Fruit fly (Drosophila melanogaster): ENCODE data around the gene CG7888.
A peak's percentile ranks its signal among the peaks of the same experiment; 100 is the strongest.

The CG7888 gene

dm6 chr3L:11091943-11092609 is 38.2 kb downstream of the CG7888 start:
- TF ChIP-seq Jra (GFP tag; optimal IDR thresholded peaks at IDR 0.05): peak; percentile 78
- TF ChIP-seq jim (GFP tag; optimal IDR thresholded peaks at IDR 0.05): peak; percentile 66
- TF ChIP-seq ey (GFP tag; optimal IDR thresholded peaks at IDR 0.05): peak; percentile 61
- peak; percentile 64 for TF ChIP-seq woc (GFP tag; optimal IDR thresholded peaks at IDR 0.05)
- TF ChIP-seq Rel (GFP tag; optimal IDR thresholded peaks at IDR 0.05): no peak
- TF ChIP-seq Rel (tag; optimal IDR thresholded peaks at IDR 0.05): peak; percentile 57
- peak; percentile 44 for TF ChIP-seq HLH106 (tag; optimal IDR thresholded peaks at IDR 0.05)
- TF ChIP-seq brk (GFP tag; optimal IDR thresholded peaks at IDR 0.05): peak; percentile 68
- TF ChIP-seq rgr (GFP tag; optimal IDR thresholded peaks at IDR 0.05): peak; percentile 90
- TF ChIP-seq dl (GFP tag; optimal IDR thresholded peaks at IDR 0.05; ENCODE audit: insufficient read depth in 1 of 2, partially characterized antibody in 2 of 2): no peak
- peak; percentile 3 for TF ChIP-seq dmrt93B (GFP tag; optimal IDR thresholded peaks at IDR 0.05)
- no peak for TF ChIP-seq N (GFP tag; optimal IDR thresholded peaks at IDR 0.05)
- TF ChIP-seq Hnf4 (GFP tag; optimal IDR thresholded peaks at IDR 0.05): peak; percentile 86
- TF ChIP-seq psq (GFP tag; optimal IDR thresholded peaks at IDR 0.05): peak; percentile 95
- no peak for TF ChIP-seq Abd-B (GFP tag; optimal IDR thresholded peaks at IDR 0.05)
- peak; percentile 85 for TF ChIP-seq tai (GFP tag; optimal IDR thresholded peaks at IDR 0.05)
- peak; percentile 73 for TF ChIP-seq fru (GFP tag; optimal IDR thresholded peaks at IDR 0.05)
- TF ChIP-seq Dif (GFP tag; optimal IDR thresholded peaks at IDR 0.05; ENCODE audit: partially characterized antibody): peak; percentile 39
- TF ChIP-seq CG9705 (GFP tag; optimal IDR thresholded peaks at IDR 0.05): peak; percentile 31
- no peak for TF ChIP-seq sage (GFP tag; optimal IDR thresholded peaks at IDR 0.05)
- TF ChIP-seq Dfd (GFP tag; optimal IDR thresholded peaks at IDR 0.05): no peak
- peak; percentile 58 for TF ChIP-seq CG32264 (GFP tag; optimal IDR thresholded peaks at IDR 0.05)
- TF ChIP-seq dsf (GFP tag; optimal IDR thresholded peaks at IDR 0.05; ENCODE audit: borderline replicate concordance): no peak
- peak; percentile 14 for TF ChIP-seq sv (GFP tag; optimal IDR thresholded peaks at IDR 0.05)
- no peak for TF ChIP-seq lola (GFP tag; optimal IDR thresholded peaks at IDR 0.05)
- TF ChIP-seq br (GFP tag; optimal IDR thresholded peaks at IDR 0.05): peak; percentile 78
- TF ChIP-seq OdsH (GFP tag; optimal IDR thresholded peaks at IDR 0.05): peak; percentile 74
- peak; percentile 43 for TF ChIP-seq Sp1 (GFP tag; optimal IDR thresholded peaks at IDR 0.05)
- peak in 1 of 2 experiments; percentile 88 for TF ChIP-seq foxo (GFP tag; optimal IDR thresholded peaks at IDR 0.05)
- TF ChIP-seq h (GFP tag; optimal IDR thresholded peaks at IDR 0.05): peak; percentile 89
- TF ChIP-seq Hr83 (GFP tag; optimal IDR thresholded peaks at IDR 0.05; ENCODE audit: poor library complexity, severe bottlenecking): peak; percentile 83

dm6 chr3L:11092610-11092961 is 38.8 kb downstream of the CG7888 start:
- TF ChIP-seq Dif (GFP tag; optimal IDR thresholded peaks at IDR 0.05; ENCODE audit: partially characterized antibody) (no peak), Hr83 (GFP tag; optimal IDR thresholded peaks at IDR 0.05; ENCODE audit: poor library complexity, severe bottlenecking) (no peak), psq (GFP tag; optimal IDR thresholded peaks at IDR 0.05) (peak; percentile 94), dsf (GFP tag; optimal IDR thresholded peaks at IDR 0.05; ENCODE audit: borderline replicate concordance) (no peak), N (GFP tag; optimal IDR thresholded peaks at IDR 0.05) (peak; percentile 5)

dm6 chr3L:11093046-11093520 is 39.2 kb downstream of the CG7888 start, which contains the start of gene JIL-1:
JIL-1 (minus strand) TSS chr3L:11093193.
- TF ChIP-seq br (GFP tag; optimal IDR thresholded peaks at IDR 0.05) (peak; percentile 66), Vsx2 (GFP tag; optimal IDR thresholded peaks at IDR 0.05; ENCODE audit: partially characterized antibody) (peak; percentile 25), pan (optimal IDR thresholded peaks at IDR 0.05) (no peak), GATAd (GFP tag; optimal IDR thresholded peaks at IDR 0.05) (peak; percentile 41), dsf (GFP tag; optimal IDR thresholded peaks at IDR 0.05; ENCODE audit: borderline replicate concordance) (peak; percentile 60), Jra (GFP tag; optimal IDR thresholded peaks at IDR 0.05) (peak; percentile 75), h (GFP tag; optimal IDR thresholded peaks at IDR 0.05) (peak; percentile 77), brk (GFP tag; optimal IDR thresholded peaks at IDR 0.05) (peak; percentile 69), Abd-B (GFP tag; optimal IDR thresholded peaks at IDR 0.05) (no peak), Myc (optimal IDR thresholded peaks at IDR 0.05) (peak; percentile 2), usp (GFP tag; optimal IDR thresholded peaks at IDR 0.05) (no peak), Mio (GFP tag; optimal IDR thresholded peaks at IDR 0.05) (peak; percentile 0), fru (GFP tag; optimal IDR thresholded peaks at IDR 0.05) (peak; percentile 62), ey (GFP tag; optimal IDR thresholded peaks at IDR 0.05) (peak; percentile 51), Sp1 (GFP tag; optimal IDR thresholded peaks at IDR 0.05) (peak; percentile 56), foxo (GFP tag; optimal IDR thresholded peaks at IDR 0.05) (peak in 1 of 2 experiments; percentile 78), Dif (GFP tag; optimal IDR thresholded peaks at IDR 0.05; ENCODE audit: partially characterized antibody) (no peak), woc (GFP tag; optimal IDR thresholded peaks at IDR 0.05) (peak; percentile 76), N (GFP tag; optimal IDR thresholded peaks at IDR 0.05) (no peak), lola (GFP tag; optimal IDR thresholded peaks at IDR 0.05) (no peak), Rel (GFP tag; optimal IDR thresholded peaks at IDR 0.05) (peak; percentile 36), Rel (tag; optimal IDR thresholded peaks at IDR 0.05) (peak; percentile 32), HLH106 (tag; optimal IDR thresholded peaks at IDR 0.05) (peak; percentile 68), tai (GFP tag; optimal IDR thresholded peaks at IDR 0.05) (peak; percentile 40), Hr83 (GFP tag; optimal IDR thresholded peaks at IDR 0.05; ENCODE audit: poor library complexity, severe bottlenecking) (peak; percentile 38), sv (GFP tag; optimal IDR thresholded peaks at IDR 0.05) (peak; percentile 69), sage (GFP tag; optimal IDR thresholded peaks at IDR 0.05) (peak; percentile 65), jim (GFP tag; optimal IDR thresholded peaks at IDR 0.05) (peak; percentile 6), CG32264 (GFP tag; optimal IDR thresholded peaks at IDR 0.05) (no peak), psq (GFP tag; optimal IDR thresholded peaks at IDR 0.05) (peak; percentile 75), OdsH (GFP tag; optimal IDR thresholded peaks at IDR 0.05) (peak; percentile 20), dmrt93B (GFP tag; optimal IDR thresholded peaks at IDR 0.05) (no peak), Dfd (GFP tag; optimal IDR thresholded peaks at IDR 0.05) (no peak), CG9705 (GFP tag; optimal IDR thresholded peaks at IDR 0.05) (peak; percentile 29), CrebA (GFP tag; optimal IDR thresholded peaks at IDR 0.05; ENCODE audit: borderline replicate concordance) (no peak), Hr78 (GFP tag; optimal IDR thresholded peaks at IDR 0.05) (no peak), dl (GFP tag; optimal IDR thresholded peaks at IDR 0.05; ENCODE audit: insufficient read depth in 1 of 2, partially characterized antibody in 2 of 2) (no peak), rgr (GFP tag; optimal IDR thresholded peaks at IDR 0.05) (peak; percentile 74)

Measured in whole organism, wandering third instar larva.